Fruit fly (Drosophila melanogaster): Measurements from ENCODE around the gene CG7824.
A peak's percentile ranks its signal among the peaks of the same experiment; 100 is the strongest.

Gene CG7824

DNA sequence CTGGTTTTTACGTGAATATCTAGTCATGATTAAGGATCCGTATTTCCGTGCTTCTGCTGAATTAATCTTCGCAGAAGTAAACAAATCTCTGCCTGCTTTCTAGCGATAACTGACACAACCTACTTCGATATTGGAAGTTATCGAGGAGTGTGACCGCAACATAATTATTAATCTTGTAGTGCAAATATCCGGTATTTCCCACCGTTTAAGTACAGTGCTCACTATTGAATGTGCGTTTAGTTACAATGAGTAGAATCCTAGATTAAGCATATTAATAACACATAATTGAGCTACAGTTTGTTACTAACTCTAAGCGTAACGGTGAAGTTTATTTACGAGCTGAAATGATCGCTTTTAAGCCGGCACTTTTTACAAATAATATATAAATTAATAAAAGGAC lies 1.0 kb upstream of the CG7824 start (continued):
- TF ChIP-seq ATbp (GFP tag; optimal IDR thresholded peaks at IDR 0.05): no peak
- TF ChIP-seq CG15011 (GFP tag; optimal IDR thresholded peaks at IDR 0.05): no peak
- TF ChIP-seq Dek (tag; optimal IDR thresholded peaks at IDR 0.05): peak; percentile 34
- peak; percentile 45 for TF ChIP-seq CG9817 (tag; optimal IDR thresholded peaks at IDR 0.05)
- no peak for TF ChIP-seq zf30C (GFP tag; optimal IDR thresholded peaks at IDR 0.05)
- TF ChIP-seq bcd (GFP tag; optimal IDR thresholded peaks at IDR 0.05): peak; percentile 63
- TF ChIP-seq Xrp1 (GFP tag; IDR thresholded peaks at IDR 0.05): peak; percentile 32; the same call in 1 of the 2 replicates
- no peak for TF ChIP-seq repo (GFP tag; optimal IDR thresholded peaks at IDR 0.05)
- TF ChIP-seq Poxn (GFP tag; IDR thresholded peaks at IDR 0.05): no peak
- TF ChIP-seq CG11696 (GFP tag; IDR thresholded peaks at IDR 0.05): 0 out of 2 replicates have a peak, but pooled peaks have one; percentile 25
- peak in 1 of 2 experiments; percentile 28 for TF ChIP-seq chif (GFP tag; optimal IDR thresholded peaks at IDR 0.05)
- peak; percentile 61 for TF ChIP-seq Hmr (GFP tag; optimal IDR thresholded peaks at IDR 0.05)
- TF ChIP-seq mirr (GFP tag; optimal IDR thresholded peaks at IDR 0.05): peak; percentile 75
- peak; percentile 81 for TF ChIP-seq bigmax (GFP tag; optimal IDR thresholded peaks at IDR 0.05)
- peak; percentile 60; the same call in 1 of the 3 replicates for TF ChIP-seq Dbx (GFP tag; IDR thresholded peaks at IDR 0.05)
- TF ChIP-seq hkb (optimal IDR thresholded peaks at IDR 0.05): no peak
- TF ChIP-seq hkb (GFP tag; IDR thresholded peaks at IDR 0.05): no peak; the same call in 1 of the 2 replicates
- no peak for TF ChIP-seq CG3065 (GFP tag; optimal IDR thresholded peaks at IDR 0.05)
- no peak for TF ChIP-seq Lim3 (GFP tag; IDR thresholded peaks at IDR 0.05)
- TF ChIP-seq CG2129 (GFP tag; IDR thresholded peaks at IDR 0.05; ENCODE audit: partially characterized antibody): no peak
- TF ChIP-seq CG11093 (GFP tag; IDR thresholded peaks at IDR 0.05): no peak
- peak; percentile 76 for TF ChIP-seq Dref (GFP tag; IDR thresholded peaks at IDR 0.05)
- no peak for TF ChIP-seq Kr (GFP tag; optimal IDR thresholded peaks at IDR 0.05)
- TF ChIP-seq HHEX (GFP tag; optimal IDR thresholded peaks at IDR 0.05): peak; percentile 33
- TF ChIP-seq B-H1 (GFP tag; IDR thresholded peaks at IDR 0.05): peak; percentile 48; the same call in 1 of the 3 replicates
- peak; percentile 40 for TF ChIP-seq nmo (GFP tag; optimal IDR thresholded peaks at IDR 0.05)
- peak; percentile 66 for TF ChIP-seq Meics (GFP tag; optimal IDR thresholded peaks at IDR 0.05)
- no peak for TF ChIP-seq dan (GFP tag; IDR thresholded peaks at IDR 0.05)
- no peak for TF ChIP-seq NFAT (GFP tag; IDR thresholded peaks at IDR 0.05)
- no peak for TF ChIP-seq tap (tag; optimal IDR thresholded peaks at IDR 0.05)
- no peak for TF ChIP-seq Dfd (GFP tag; optimal IDR thresholded peaks at IDR 0.05)
- TF ChIP-seq CrebB (tag; optimal IDR thresholded peaks at IDR 0.05): peak; percentile 53
- peak; percentile 56 for TF ChIP-seq grn (GFP tag; optimal IDR thresholded peaks at IDR 0.05)
- TF ChIP-seq Camta (GFP tag; optimal IDR thresholded peaks at IDR 0.05): no peak
- TF ChIP-seq Aef1 (GFP tag; IDR thresholded peaks at IDR 0.05): peak; percentile 13; the same call in 1 of the 3 replicates
- no peak for TF ChIP-seq h (optimal IDR thresholded peaks at IDR 0.05)
- TF ChIP-seq btn (GFP tag; optimal IDR thresholded peaks at IDR 0.05): no peak
- TF ChIP-seq Dad (GFP tag; optimal IDR thresholded peaks at IDR 0.05): no peak
- 0 out of 2 replicates have a peak, but pooled peaks have one; percentile 35 for TF ChIP-seq E2f1 (GFP tag; IDR thresholded peaks at IDR 0.05)
- peak; percentile 33 for TF ChIP-seq phol (tag; optimal IDR thresholded peaks at IDR 0.05)
- no peak for TF ChIP-seq CG3726 (GFP tag; IDR thresholded peaks at IDR 0.05)
- no peak for TF ChIP-seq CG9215 (GFP tag; IDR thresholded peaks at IDR 0.05)
- no peak for TF ChIP-seq Nf-YC (tag; optimal IDR thresholded peaks at IDR 0.05)
- TF ChIP-seq Myb (GFP tag; optimal IDR thresholded peaks at IDR 0.05): peak; percentile 42
- no peak for TF ChIP-seq maf-S (GFP tag; optimal IDR thresholded peaks at IDR 0.05)
- no peak for TF ChIP-seq jumu (GFP tag; optimal IDR thresholded peaks at IDR 0.05)
- peak; percentile 19 for TF ChIP-seq trem (tag; optimal IDR thresholded peaks at IDR 0.05)
- peak; percentile 21 for TF ChIP-seq schlank (tag; optimal IDR thresholded peaks at IDR 0.05)
- peak; percentile 79 for TF ChIP-seq chm (GFP tag; IDR thresholded peaks at IDR 0.05)
- peak; percentile 54 for TF ChIP-seq CG12391 (tag; optimal IDR thresholded peaks at IDR 0.05)
- peak; percentile 21 for TF ChIP-seq HLH54F (GFP tag; optimal IDR thresholded peaks at IDR 0.05)
- no peak for TF ChIP-seq CG16815 (GFP tag; optimal IDR thresholded peaks at IDR 0.05)
- TF ChIP-seq HmgZ (tag; optimal IDR thresholded peaks at IDR 0.05): peak; percentile 72
